Fruit fly (Drosophila melanogaster): ENCODE data around the gene mab-21.

The mab-21 gene

dm6 chrX:5968094-5968723, 44.8 kb downstream of the mab-21 start (continued):
- TF ChIP-seq Blimp-1 (GFP tag; optimal IDR thresholded peaks at IDR 0.05) (peak; percentile 43), Mad (GFP tag; optimal IDR thresholded peaks at IDR 0.05) (no peak), run (tag; optimal IDR thresholded peaks at IDR 0.05) (no peak), CG11560 (tag; IDR thresholded peaks at IDR 0.05) (0 out of 3 replicates have a peak, but pooled peaks have one; percentile 22), HLHmδ (GFP tag; optimal IDR thresholded peaks at IDR 0.05) (no peak), B-H1 (GFP tag; IDR thresholded peaks at IDR 0.05) (no peak), bsh (GFP tag; optimal IDR thresholded peaks at IDR 0.05) (peak; percentile 64 to 65), Doc3 (GFP tag; IDR thresholded peaks at IDR 0.05; ENCODE audit: partially characterized antibody) (no peak), D19B (GFP tag; optimal IDR thresholded peaks at IDR 0.05) (no peak), pzg (GFP tag; optimal IDR thresholded peaks at IDR 0.05) (no peak), Scr (GFP tag; IDR thresholded peaks at IDR 0.05; ENCODE audit: partially characterized antibody) (no peak), Awh (GFP tag; IDR thresholded peaks at IDR 0.05) (peak; percentile 42; the same call in 1 of the 2 replicates), CG13624 (GFP tag; optimal IDR thresholded peaks at IDR 0.05) (no peak), ewg (GFP tag; optimal IDR thresholded peaks at IDR 0.05) (peak; percentile 20), CG3726 (GFP tag; IDR thresholded peaks at IDR 0.05) (no peak), hkb (optimal IDR thresholded peaks at IDR 0.05) (no peak), hkb (GFP tag; IDR thresholded peaks at IDR 0.05) (no peak), corto (GFP tag; optimal IDR thresholded peaks at IDR 0.05) (no peak), croc (GFP tag; conservative IDR thresholded peaks at IDR 0.05) (no peak), psq (GFP tag; optimal IDR thresholded peaks at IDR 0.05) (no peak), gcm2 (GFP tag; optimal IDR thresholded peaks at IDR 0.05) (no peak), pnt (GFP tag; optimal IDR thresholded peaks at IDR 0.05) (peak; percentile 21), CG11696 (GFP tag; IDR thresholded peaks at IDR 0.05) (peak; percentile 81), Six4 (GFP tag; optimal IDR thresholded peaks at IDR 0.05) (peak; percentile 35), tgo (GFP tag; IDR thresholded peaks at IDR 0.05) (peak; percentile 25; the same call in 1 of the 3 replicates), Opbp (GFP tag; IDR thresholded peaks at IDR 0.05; ENCODE audit: partially characterized antibody) (no peak), Stat92E (GFP tag; optimal IDR thresholded peaks at IDR 0.05) (no peak), da (GFP tag; optimal IDR thresholded peaks at IDR 0.05) (no peak), CG18599 (GFP tag; optimal IDR thresholded peaks at IDR 0.05) (no peak), CG16815 (GFP tag; optimal IDR thresholded peaks at IDR 0.05) (no peak), gro (GFP tag; optimal IDR thresholded peaks at IDR 0.05) (no peak), scrt (GFP tag; optimal IDR thresholded peaks at IDR 0.05) (no peak), CG13287 (GFP tag; IDR thresholded peaks at IDR 0.05; ENCODE audit: partially characterized antibody) (no peak), Ada2b (GFP tag; IDR thresholded peaks at IDR 0.05) (no peak), CG9215 (GFP tag; IDR thresholded peaks at IDR 0.05) (no peak), CG2116 (GFP tag; optimal IDR thresholded peaks at IDR 0.05) (no peak), tio (GFP tag; optimal IDR thresholded peaks at IDR 0.05) (no peak), bab2 (GFP tag; optimal IDR thresholded peaks at IDR 0.05) (peak; percentile 31), CG7745 (tag; optimal IDR thresholded peaks at IDR 0.05) (no peak), tx (GFP tag; optimal IDR thresholded peaks at IDR 0.05) (no peak), pho (GFP tag; optimal IDR thresholded peaks at IDR 0.05) (no peak), bbx (GFP tag; IDR thresholded peaks at IDR 0.05; ENCODE audit: partially characterized antibody) (no peak), Hsf (GFP tag; optimal IDR thresholded peaks at IDR 0.05) (peak; percentile 10), CG17328 (GFP tag; IDR thresholded peaks at IDR 0.05) (peak; percentile 30; the same call in 1 of the 2 replicates), fd96Cb (tag; optimal IDR thresholded peaks at IDR 0.05) (peak; percentile 49), CG12104 (GFP tag; optimal IDR thresholded peaks at IDR 0.05) (no peak), CG4404 (GFP tag; IDR thresholded peaks at IDR 0.05) (no peak), CG9727 (GFP tag; optimal IDR thresholded peaks at IDR 0.05) (peak; percentile 40), rib (GFP tag; IDR thresholded peaks at IDR 0.05) (no peak), CG10321 (GFP tag; IDR thresholded peaks at IDR 0.05) (no peak)
